Fruit fly (Drosophila melanogaster) ovary, adult (tissue): ENCODE results near the gene hyx.

ENCODE experiments used
- CG17801 ChIP-seq: fragments of 200-800 bp; optimal IDR thresholded peaks from 2 replicates; lab custom pipeline; 2019; ENCODE audit warnings: missing biosample characterization, mild to moderate bottlenecking, missing genetic modification characterization, moderate library complexity; ENCODE audit not compliant: partially characterized antibody

The hyx gene

dm6 chr3R:9057398-9058058 lies 19.0 kb downstream of the hyx start:
- TF ChIP-seq CG17801 = peak; percentile 98

dm6 chr3R:9062756-9063155 lies 24.2 kb downstream of the hyx start:
- TF ChIP-seq CG17801 = no peak

- TF ChIP-seq CG17801 = peak; percentile 52
Measured at dm6 chr3R:9064874-9065273, 26.3 kb downstream of the hyx start, which contains the start of the genes beag and Ada. Gene beag (minus strand): TSS chr3R:9065078. Gene Ada (plus strand): TSS chr3R:9065183.

dm6 chr3R:9068418-9068817 lies 29.9 kb downstream of the hyx start:
- TF ChIP-seq CG17801 = no peak

dm6 chr3R:9069874-9070273 lies 31.3 kb downstream of the hyx start:
- TF ChIP-seq CG17801 = no peak

- no peak for TF ChIP-seq CG17801
Measured at dm6 chr3R:9074934-9075333, 36.4 kb downstream of the hyx start.

- no peak for TF ChIP-seq CG17801
Measured at dm6 chr3R:9079638-9080037, 41.1 kb downstream of the hyx start.

- no peak for TF ChIP-seq CG17801
Measured at dm6 chr3R:9082332-9082731, 43.8 kb downstream of the hyx start.

dm6 chr3R:9083379-9083778 lies 44.8 kb downstream of the hyx start:
- no peak for TF ChIP-seq CG17801

dm6 chr3R:9085306-9085705 lies 46.7 kb downstream of the hyx start:
- no peak for TF ChIP-seq CG17801

- no peak for TF ChIP-seq CG17801
Measured at dm6 chr3R:9090303-9090702, 51.7 kb downstream of the hyx start.
